Worm (Caenorhabditis elegans) whole organism, young adult: ENCODE results near the gene sri-25.

Experiments
- B0336.3 ChIP-seq: fragments of 200-800 bp; sonication (Bioruptor generic); IDR thresholded peaks from 2 replicates; pipeline ENCODE4 v1.3.6; 2022; ENCODE audit warnings: missing genetic modification characterization, missing compliant biosample characterization
- D2030.7 ChIP-seq: fragments of 200-800 bp; sonication (Bioruptor generic); IDR thresholded peaks from 2 replicates; pipeline ENCODE4 v1.3.6; 2022; ENCODE audit warnings: missing genetic modification reagents, missing genetic modification characterization, missing compliant biosample characterization
- F23B12.7 ChIP-seq: sonication (generic microtip); optimal IDR thresholded peaks from 2 replicates; lab custom pipeline; 2017; ENCODE audit warnings: missing genetic modification characterization, mild to moderate bottlenecking, missing compliant biosample characterization, antibody characterized with exemption, moderate library complexity; ENCODE audit not compliant: insufficient read depth
- F49E8.2 ChIP-seq: sonication (generic microtip); optimal IDR thresholded peaks from 3 replicates; lab custom pipeline; 2017; ENCODE audit warnings: missing genetic modification characterization, mild to moderate bottlenecking, missing compliant biosample characterization, antibody characterized with exemption, moderate library complexity; ENCODE audit not compliant: insufficient read depth
- F52B5.7 ChIP-seq: sonication (generic microtip); optimal IDR thresholded peaks from 2 replicates; lab custom pipeline; 2016; ENCODE audit warnings: mild to moderate bottlenecking, missing genetic modification characterization, missing compliant biosample characterization
- K12H6.12 ChIP-seq: fragments of 200-800 bp; sonication (Bioruptor generic); optimal IDR thresholded peaks from 2 replicates; lab custom pipeline; 2018; ENCODE audit warnings: mild to moderate bottlenecking, missing genetic modification characterization, missing compliant biosample characterization
- Y53F4B.3 ChIP-seq: fragments of 200-800 bp; sonication (Bioruptor generic); IDR thresholded peaks from 2 replicates; pipeline ENCODE4 v1.3.6; 2022; ENCODE audit warnings: missing genetic modification reagents, missing genetic modification characterization, missing compliant biosample characterization
- Y53G8AR.9 ChIP-seq: fragments of 200-800 bp; sonication (Bioruptor generic); conservative IDR thresholded peaks from 2 replicates; pipeline ENCODE4 v1.3.6; 2022; ENCODE audit warnings: missing genetic modification reagents, missing genetic modification characterization, missing compliant biosample characterization
- Y95B8A.8 ChIP-seq: fragments of 200-800 bp; sonication (Bioruptor generic); IDR thresholded peaks from 2 replicates; pipeline ENCODE4 v1.3.6; 2022; ENCODE audit warnings: missing genetic modification reagents, missing genetic modification characterization, missing compliant biosample characterization
- ama-1 ChIP-seq, 3 experiments: fragments of 150-350 bp in 1 of 3; sonication (generic microtip) in 2 of 3; optimal IDR thresholded peaks; 2 replicates each; lab custom pipeline; 2014 to 2018; ENCODE audit warnings: missing biosample characterization in 2 of 3, missing genetic modification characterization in 2 of 3, missing genetic modification reagents in 2 of 3
- attf-5 ChIP-seq: fragments of 200-800 bp; sonication (Bioruptor generic); optimal IDR thresholded peaks from 2 replicates; lab custom pipeline; 2018; ENCODE audit warnings: mild to moderate bottlenecking, missing genetic modification characterization, missing compliant biosample characterization
- attf-6 ChIP-seq: fragments of 200-800 bp; sonication (Bioruptor generic); IDR thresholded peaks from 2 replicates; pipeline ENCODE4 v1.3.6; 2022; ENCODE audit warnings: missing genetic modification reagents, missing genetic modification characterization, missing compliant biosample characterization
- cebp-2 ChIP-seq: fragments of 200-800 bp; sonication (Bioruptor generic); IDR thresholded peaks from 2 replicates; pipeline ENCODE4 v1.3.6; 2022; ENCODE audit warnings: missing genetic modification characterization, missing compliant biosample characterization
- ceh-100 ChIP-seq: fragments of 200-800 bp; sonication (Bioruptor generic); IDR thresholded peaks from 2 replicates; pipeline ENCODE4 v1.3.6; 2022; ENCODE audit warnings: missing genetic modification reagents, missing genetic modification characterization, missing compliant biosample characterization
- dpl-1 ChIP-seq: fragments of 150-350 bp; optimal IDR thresholded peaks from 2 replicates; lab custom pipeline; 2014; ENCODE audit warnings: missing biosample characterization, missing genetic modification reagents, missing genetic modification characterization
- gei-17 ChIP-seq: fragments of 200-800 bp; sonication (Bioruptor generic); optimal IDR thresholded peaks from 2 replicates; lab custom pipeline; 2018; ENCODE audit warnings: mild to moderate bottlenecking, missing genetic modification characterization, missing compliant biosample characterization
- hlh-12 ChIP-seq: sonication (generic microtip); optimal IDR thresholded peaks from 2 replicates; lab custom pipeline; 2016; ENCODE audit warnings: missing genetic modification characterization, missing compliant biosample characterization
- hmg-20 ChIP-seq: fragments of 200-800 bp; sonication (Bioruptor generic); IDR thresholded peaks from 2 replicates; pipeline ENCODE4 v1.3.6; 2022; ENCODE audit warnings: missing genetic modification reagents, missing genetic modification characterization, missing compliant biosample characterization
- lin-26 ChIP-seq: fragments of 200-800 bp; sonication (Bioruptor generic); IDR thresholded peaks from 2 replicates; pipeline ENCODE4 v1.3.6; 2022; ENCODE audit warnings: missing genetic modification reagents, missing genetic modification characterization, missing compliant biosample characterization
- madf-8 ChIP-seq: fragments of 200-800 bp; sonication (Bioruptor generic); conservative IDR thresholded peaks from 2 replicates; pipeline ENCODE4 v1.3.6; 2022; ENCODE audit warnings: missing genetic modification reagents, missing genetic modification characterization, missing compliant biosample characterization
- mxl-1 ChIP-seq: sonication (generic microtip); optimal IDR thresholded peaks from 2 replicates; lab custom pipeline; 2016; ENCODE audit warnings: missing genetic modification characterization, missing compliant biosample characterization
- nfya-1 ChIP-seq: sonication (generic microtip); optimal IDR thresholded peaks from 2 replicates; lab custom pipeline; 2017; ENCODE audit warnings: antibody characterized with exemption, missing compliant biosample characterization, missing genetic modification characterization, borderline replicate concordance; ENCODE audit not compliant: insufficient read depth
- nfya-2 ChIP-seq: fragments of 200-800 bp; sonication (Bioruptor generic); IDR thresholded peaks from 2 replicates; pipeline ENCODE4 v1.3.6; 2022; ENCODE audit warnings: missing genetic modification reagents, missing genetic modification characterization, missing compliant biosample characterization
- nhr-179 ChIP-seq: sonication (generic microtip); optimal IDR thresholded peaks from 2 replicates; lab custom pipeline; 2016; ENCODE audit warnings: mild to moderate bottlenecking, missing genetic modification characterization, missing compliant biosample characterization
- nhr-90 ChIP-seq: sonication (generic microtip); optimal IDR thresholded peaks from 2 replicates; lab custom pipeline; 2016; ENCODE audit warnings: missing genotype, mild to moderate bottlenecking, missing genetic modification characterization, missing compliant biosample characterization
- pbrm-1 ChIP-seq: fragments of 200-800 bp; sonication (Bioruptor generic); IDR thresholded peaks from 2 replicates; pipeline ENCODE4 v1.3.6; 2022; ENCODE audit warnings: missing genetic modification reagents, missing genetic modification characterization, missing compliant biosample characterization
- pha-4 ChIP-seq: fragments of 150-350 bp; sonication (generic microtip); optimal IDR thresholded peaks from 2 replicates; lab custom pipeline; 2014; ENCODE audit warnings: missing biosample characterization, missing genetic modification reagents, missing genetic modification characterization
- snpc-1.1 ChIP-seq: sonication (generic microtip); optimal IDR thresholded peaks from 2 replicates; lab custom pipeline; 2017; ENCODE audit warnings: missing genetic modification characterization, mild to moderate bottlenecking, missing compliant biosample characterization, antibody characterized with exemption, moderate library complexity, missing genotype, missing genetic modification reagents; ENCODE audit not compliant: insufficient read depth
- snpc-4 ChIP-seq, 5 experiments: fragments of 150-350 bp in 1 of 5; sonication (generic microtip) in 4 of 5; optimal IDR thresholded peaks; 2 replicates each; lab custom pipeline; 2014 to 2018; ENCODE audit warnings: missing genetic modification characterization in 5 of 5, missing biosample characterization in 3 of 5, antibody characterized with exemption in 2 of 5, mild to moderate bottlenecking in 2 of 5, missing compliant biosample characterization in 2 of 5, missing genotype in 2 of 5, moderate library complexity in 2 of 5, missing genetic modification reagents in 1 of 5
- sptf-2 ChIP-seq: fragments of 200-800 bp; sonication (Bioruptor generic); optimal IDR thresholded peaks from 2 replicates; lab custom pipeline; 2018; ENCODE audit warnings: mild to moderate bottlenecking, missing genetic modification characterization, missing compliant biosample characterization
- unc-62 ChIP-seq: fragments of 150-350 bp; optimal IDR thresholded peaks from 2 replicates; lab custom pipeline; 2014; ENCODE audit warnings: missing biosample characterization, missing genetic modification reagents, missing genetic modification characterization
- zfh-2 ChIP-seq: fragments of 200-800 bp; sonication (Bioruptor generic); conservative IDR thresholded peaks from 2 replicates; pipeline ENCODE4 v1.3.6; 2022; ENCODE audit warnings: missing genetic modification reagents, missing genetic modification characterization, missing compliant biosample characterization
- ztf-22 ChIP-seq: fragments of 200-800 bp; sonication (Bioruptor generic); optimal IDR thresholded peaks from 2 replicates; lab custom pipeline; 2018; ENCODE audit warnings: mild to moderate bottlenecking, missing genetic modification characterization, moderate library complexity, missing compliant biosample characterization
- ztf-26 ChIP-seq: sonication (generic microtip); optimal IDR thresholded peaks from 2 replicates; lab custom pipeline; 2017; ENCODE audit warnings: missing genetic modification characterization, missing compliant biosample characterization
- ztf-6 ChIP-seq: fragments of 200-800 bp; sonication (Bioruptor generic); IDR thresholded peaks from 2 replicates; pipeline ENCODE4 v1.3.6; 2022; ENCODE audit warnings: missing genetic modification reagents, missing genetic modification characterization, missing compliant biosample characterization

Gene sri-25

DNA sequence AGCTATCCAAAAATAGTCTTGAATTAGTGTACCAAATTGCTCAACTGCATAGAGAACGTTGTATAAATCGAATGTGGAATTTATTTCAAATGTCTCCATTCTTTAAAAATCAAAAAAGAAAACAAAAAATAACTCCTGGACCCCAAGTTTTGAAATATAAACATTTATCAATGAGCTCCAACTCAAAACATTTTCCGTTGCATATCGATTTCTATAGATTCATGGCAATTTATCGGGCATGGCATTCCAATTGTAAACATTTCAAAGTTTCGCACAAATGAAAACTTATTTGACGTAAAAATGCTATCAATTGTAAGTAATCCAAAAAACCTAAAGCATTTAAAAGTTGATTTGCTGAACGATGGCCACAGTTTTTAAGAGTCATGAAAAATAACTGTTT is 21.7 kb downstream of the sri-25 start, which contains the start of gene srw-12:
Gene srw-12, minus strand, starts transcription at position 101 of the 400 bp plus-strand sequence.
- no peak for TF ChIP-seq nfya-1 (tag; lab: Kevin White, UChicago)
- TF ChIP-seq, all 124 proteins: peak for 0

DNA sequence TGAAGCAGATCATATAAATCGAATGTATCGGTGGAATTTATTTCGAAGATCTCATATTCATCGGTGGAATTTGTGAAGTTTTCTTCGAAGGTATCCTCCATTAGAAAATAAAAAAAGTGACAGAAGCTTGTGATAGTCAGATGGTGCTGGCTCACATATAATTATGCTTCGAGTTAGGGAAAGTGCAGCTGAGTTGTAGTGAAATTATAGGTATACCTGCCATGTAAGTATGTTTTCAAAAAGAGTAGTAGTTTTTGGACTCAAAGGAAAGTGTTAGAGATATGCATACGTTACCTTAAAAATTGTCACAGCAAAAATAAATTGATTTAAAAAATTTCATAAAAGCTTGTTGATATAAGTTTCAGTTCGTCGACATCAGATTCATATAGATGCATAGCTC is 23.4 kb downstream of the sri-25 start, which contains the start of gene srw-11:
Gene srw-11, minus strand, starts transcription at position 101 of the 400 bp plus-strand sequence.
- no peak for TF ChIP-seq nhr-90 (tag; lab: Kevin White, UChicago)
- no peak for TF ChIP-seq F52B5.7
- TF ChIP-seq pha-4 (tag; lab: Kevin White, UChicago), result no peak
- no peak for TF ChIP-seq cebp-2 (GFP tag; lab: Robert Waterston, UW)
- no peak for TF ChIP-seq hmg-20 (GFP tag; lab: Robert Waterston, UW)
- TF ChIP-seq K12H6.12, result no peak
- no peak for TF ChIP-seq nhr-179
- no peak for TF ChIP-seq B0336.3 (GFP tag; lab: Robert Waterston, UW)
- no peak for TF ChIP-seq lin-26 (GFP tag; lab: Robert Waterston, UW)
- no peak for TF ChIP-seq ztf-6 (GFP tag; lab: Robert Waterston, UW)

DNA sequence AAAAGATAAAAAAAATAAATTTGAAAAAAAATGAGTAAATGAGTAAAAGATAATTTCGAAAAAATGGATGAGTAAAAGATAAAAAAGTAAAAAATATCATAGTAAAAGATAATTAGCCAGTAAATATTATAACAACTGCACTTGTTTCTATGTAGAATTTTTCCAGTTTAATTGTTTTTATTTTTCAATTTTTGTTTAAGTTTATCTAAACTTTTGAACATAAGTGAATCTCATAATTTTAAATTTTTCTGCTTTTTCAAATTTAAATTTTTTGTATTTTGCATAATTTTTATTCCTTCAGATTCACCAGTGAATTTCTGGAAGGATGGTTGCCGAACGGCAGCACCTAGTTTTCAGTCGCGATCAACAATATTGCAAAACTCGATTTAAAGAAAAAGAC is 24.5 kb downstream of the sri-25 start, which contains the start of gene chil-12:
Gene chil-12, plus strand, starts transcription at position 301 of the 400 bp plus-strand sequence.
- TF ChIP-seq ama-1 (optimal IDR thresholded peaks at IDR 0.05; lab: Kevin White, UChicago) (no peak), ama-1 (GFP tag; optimal IDR thresholded peaks at IDR 0.05; lab: Kevin White, UChicago) (no peak), F23B12.7 (no peak), attf-5 (GFP tag; lab: Kevin White, UChicago) (no peak), nfya-2 (no peak), ztf-26 (tag; lab: Kevin White, UChicago) (no peak), snpc-1.1 (tag; lab: Kevin White, UChicago) (no peak), pbrm-1 (no peak), gei-17 (GFP tag; lab: Kevin White, UChicago) (no peak), Y53F4B.3 (GFP tag; lab: Robert Waterston, UW) (no peak), hlh-12 (tag; lab: Kevin White, UChicago) (no peak), F52B5.7 (no peak), ceh-100 (GFP tag; lab: Robert Waterston, UW) (no peak), ztf-22 (no peak), zfh-2 (GFP tag; lab: Robert Waterston, UW) (no peak), nhr-179 (no peak), sptf-2 (no peak), mxl-1 (no peak), madf-8 (GFP tag; lab: Robert Waterston, UW) (no peak), unc-62 (no peak)
- TF ChIP-seq, all 124 proteins: peak for 0

DNA sequence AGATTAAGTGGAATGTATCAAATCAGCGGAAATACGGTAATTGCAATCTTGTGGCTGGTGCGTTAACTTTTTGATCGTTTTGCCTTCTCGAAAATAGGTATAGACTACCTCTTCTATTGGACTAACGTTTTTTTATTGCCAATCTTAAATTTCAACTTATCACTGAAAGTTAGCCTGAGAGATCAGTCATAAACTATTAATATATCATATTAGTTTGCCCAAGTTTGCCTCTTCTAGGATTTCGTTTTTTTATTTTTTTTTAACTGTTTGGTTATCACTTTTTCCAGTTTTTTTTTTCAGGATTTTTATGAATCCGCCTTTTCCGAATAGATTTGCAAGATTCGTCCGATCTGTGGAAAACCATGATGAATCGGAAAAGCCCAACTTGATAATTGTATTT is 27.7 kb downstream of the sri-25 start, which contains the start of gene kin-30:
Gene kin-30, plus strand, starts transcription at position 301 of the 400 bp plus-strand sequence.
- TF ChIP-seq nhr-90 (tag; lab: Kevin White, UChicago), result no peak
- no peak for TF ChIP-seq Y95B8A.8 (GFP tag; lab: Robert Waterston, UW)
- no peak for TF ChIP-seq Y53G8AR.9 (GFP tag; lab: Robert Waterston, UW)
- no peak for TF ChIP-seq D2030.7
- no peak for TF ChIP-seq pha-4 (tag; lab: Kevin White, UChicago)
- no peak for TF ChIP-seq F49E8.2 (tag; lab: Kevin White, UChicago)
- TF ChIP-seq Y53F4B.3 (GFP tag; lab: Robert Waterston, UW), result no peak
- no peak for TF ChIP-seq snpc-4 (GFP tag; optimal IDR thresholded peaks at IDR 0.05; lab: Kevin White, UChicago)
- TF ChIP-seq snpc-4 (tag; optimal IDR thresholded peaks at IDR 0.05; lab: Kevin White, UChicago), result no peak
- TF ChIP-seq F52B5.7, result no peak
- TF ChIP-seq dpl-1, result no peak
- TF ChIP-seq attf-6 (GFP tag; lab: Robert Waterston, UW), result no peak
- no peak for TF ChIP-seq mxl-1
- no peak for TF ChIP-seq hmg-20 (GFP tag; lab: Robert Waterston, UW)
- TF ChIP-seq, all 124 proteins: peak for 0
